Worm (Caenorhabditis elegans): ENCODE measurements around the gene snai-1.
A peak's percentile ranks its signal among the peaks of the same experiment; 100 is the strongest.

Gene snai-1

DNA sequence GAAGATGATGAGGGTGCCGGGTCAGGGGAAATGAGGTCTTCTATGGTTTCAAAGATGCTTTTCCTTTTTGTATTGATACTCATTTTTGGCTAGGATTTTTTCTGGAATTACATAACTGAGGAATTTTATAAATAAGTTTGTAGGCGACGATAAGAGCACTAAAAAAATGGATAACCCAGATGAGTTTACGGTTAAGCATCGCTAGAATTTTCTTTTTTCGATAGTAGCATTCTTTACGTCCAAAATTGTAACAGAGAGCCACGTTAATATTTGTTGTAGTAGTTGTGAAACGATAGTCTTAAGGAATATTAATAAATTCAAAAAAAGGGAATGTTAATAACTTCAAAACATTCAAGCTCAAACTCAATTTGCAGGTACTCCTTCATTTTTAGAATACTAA is at the start of gene snai-1:
TSS of gene snai-1 (minus strand) at position 101 of the 400 bp plus-strand sequence.
- TF ChIP-seq mbf-1 (tag; optimal IDR thresholded peaks at IDR 0.05): no peak
- TF ChIP-seq ztf-11 (tag; optimal IDR thresholded peaks at IDR 0.05): no peak
- no peak for TF ChIP-seq nhr-12 (tag; optimal IDR thresholded peaks at IDR 0.05)
- TF ChIP-seq sem-4 (tag; optimal IDR thresholded peaks at IDR 0.05): no peak
- TF ChIP-seq unc-62 (GFP tag; optimal IDR thresholded peaks at IDR 0.05): no peak
- no peak for TF ChIP-seq unc-55 (GFP tag; optimal IDR thresholded peaks at IDR 0.05)
- TF ChIP-seq peb-1 (tag; optimal IDR thresholded peaks at IDR 0.05): no peak
- no peak for TF ChIP-seq nhr-77 (tag; optimal IDR thresholded peaks at IDR 0.05)
- TF ChIP-seq nhr-6 (tag; optimal IDR thresholded peaks at IDR 0.05): no peak
- TF ChIP-seq egl-27 (tag; optimal IDR thresholded peaks at IDR 0.05): no peak
- no peak for TF ChIP-seq lin-11 (tag; optimal IDR thresholded peaks at IDR 0.05)
- TF ChIP-seq nhr-21 (tag; optimal IDR thresholded peaks at IDR 0.05): no peak
- no peak for TF ChIP-seq nhr-237 (tag; optimal IDR thresholded peaks at IDR 0.05)
- TF ChIP-seq elt-1 (tag; optimal IDR thresholded peaks at IDR 0.05): no peak

- TF ChIP-seq nhr-25 (tag; optimal IDR thresholded peaks at IDR 0.05): no peak
- no peak for TF ChIP-seq nhr-237 (tag; optimal IDR thresholded peaks at IDR 0.05)
Measured at ce11 chrIV:343279-343678, 29.8 kb upstream of the snai-1 start.

DNA sequence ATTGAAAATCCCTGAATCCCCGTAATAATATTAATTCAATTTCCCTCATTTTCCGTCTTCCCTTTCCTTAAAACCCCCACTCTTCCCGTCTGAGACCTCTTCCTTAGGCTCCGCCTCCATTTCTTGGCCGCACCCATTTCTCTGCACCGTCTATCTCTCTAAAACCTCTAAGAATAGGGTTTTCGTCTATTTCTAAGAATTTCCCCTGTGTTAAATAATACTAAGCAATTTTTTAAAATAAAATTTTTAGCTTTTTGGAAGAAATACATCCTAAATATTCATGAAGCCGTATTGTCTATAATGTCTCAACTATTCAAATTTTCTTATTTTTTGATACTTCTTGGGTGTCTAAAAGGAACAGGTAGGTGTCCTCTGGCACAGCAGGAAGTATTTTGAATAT is 26.0 kb upstream of the snai-1 start, which contains the start of gene cdh-8:
TSS of gene cdh-8 (plus strand) at position 301 of the 400 bp plus-strand sequence.
- TF ChIP-seq elt-3 (tag; optimal IDR thresholded peaks at IDR 0.05) (no peak), nhr-77 (tag; optimal IDR thresholded peaks at IDR 0.05) (no peak), zag-1 (tag; optimal IDR thresholded peaks at IDR 0.05) (no peak)

ce11 chrIV:338192-338831 is 24.8 kb upstream of the snai-1 start:
- TF ChIP-seq unc-39 (tag; optimal IDR thresholded peaks at IDR 0.05) (no peak), sem-4 (tag; optimal IDR thresholded peaks at IDR 0.05) (no peak), lsy-2 (tag; optimal IDR thresholded peaks at IDR 0.05) (no peak), ztf-4 (tag; optimal IDR thresholded peaks at IDR 0.05) (no peak), nhr-237 (tag; optimal IDR thresholded peaks at IDR 0.05) (no peak), mbf-1 (tag; optimal IDR thresholded peaks at IDR 0.05) (no peak), nhr-21 (tag; optimal IDR thresholded peaks at IDR 0.05) (no peak), elt-1 (tag; optimal IDR thresholded peaks at IDR 0.05) (no peak), R02D3.7 (tag; optimal IDR thresholded peaks at IDR 0.05) (no peak), mab-5 (tag; optimal IDR thresholded peaks at IDR 0.05) (no peak), snpc-4 (tag; optimal IDR thresholded peaks at IDR 0.05) (no peak), zag-1 (tag; optimal IDR thresholded peaks at IDR 0.05) (no peak), ceh-82 (tag; optimal IDR thresholded peaks at IDR 0.05) (no peak)

DNA sequence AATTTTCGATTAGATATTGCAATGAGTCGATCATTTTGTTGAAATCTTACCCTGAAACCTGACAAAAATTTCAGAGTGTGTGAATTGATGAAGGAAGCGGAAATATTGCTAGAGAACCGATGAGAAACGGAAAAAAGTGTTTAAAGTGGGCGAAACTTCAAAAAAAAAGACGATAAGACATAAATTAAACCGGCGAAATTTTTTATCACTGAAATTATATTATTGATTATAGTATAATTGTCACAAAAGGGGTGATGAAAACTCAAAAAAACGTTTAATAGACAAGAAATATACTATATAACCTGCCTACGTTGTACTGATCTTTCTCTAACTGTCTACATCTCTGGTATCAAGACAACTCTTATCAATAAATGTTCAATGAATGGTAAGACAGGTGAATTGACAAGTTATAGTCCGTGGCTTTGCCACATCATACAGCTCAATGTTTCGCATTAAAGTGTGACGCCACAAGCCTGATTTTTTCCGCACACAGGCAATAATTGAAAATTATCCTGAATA is 23.7 kb upstream of the snai-1 start, which contains the start of gene pxmp-4:
TSS of gene pxmp-4 (minus strand) at position 51 of the 519 bp plus-strand sequence.
- TF ChIP-seq mdl-1 (tag; optimal IDR thresholded peaks at IDR 0.05) (no peak), ztf-11 (tag; optimal IDR thresholded peaks at IDR 0.05) (no peak), sem-4 (tag; optimal IDR thresholded peaks at IDR 0.05) (no peak), nhr-12 (tag; optimal IDR thresholded peaks at IDR 0.05) (no peak), peb-1 (tag; optimal IDR thresholded peaks at IDR 0.05) (no peak), lin-39 (tag; optimal IDR thresholded peaks at IDR 0.05) (no peak), fos-1 (tag; optimal IDR thresholded peaks at IDR 0.05) (peak; percentile 52)

DNA sequence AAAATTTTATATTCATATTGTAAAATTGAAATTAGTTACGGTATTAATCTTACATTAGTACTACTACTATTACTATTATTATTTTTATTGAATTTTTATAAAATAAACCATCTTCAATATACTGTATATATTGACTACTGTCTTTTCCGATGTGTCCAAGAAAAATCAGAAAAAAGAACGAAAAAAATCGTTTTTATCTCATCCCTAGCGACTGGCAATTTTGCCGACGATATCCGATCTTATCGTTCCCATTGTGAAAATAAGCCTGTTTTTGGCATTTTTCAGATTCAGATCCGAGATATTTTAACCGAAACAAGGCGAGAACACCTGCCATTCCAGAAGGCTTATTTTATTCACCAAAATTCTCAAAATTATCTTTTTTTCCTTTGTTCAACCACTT is 17.0 kb upstream of the snai-1 start, which contains the start of gene F18F11.4:
TSS of gene F18F11.4 (plus strand) at position 301 of the 400 bp plus-strand sequence.
- TF ChIP-seq gmeb-1 (tag; optimal IDR thresholded peaks at IDR 0.05): no peak

- TF ChIP-seq crh-2 (tag; optimal IDR thresholded peaks at IDR 0.05) (no peak), egl-27 (tag; optimal IDR thresholded peaks at IDR 0.05) (peak; percentile 33), peb-1 (tag; optimal IDR thresholded peaks at IDR 0.05) (no peak), C34F6.9 (tag; optimal IDR thresholded peaks at IDR 0.05) (no peak), ztf-11 (tag; optimal IDR thresholded peaks at IDR 0.05) (no peak)
Measured at ce11 chrIV:326564-327070, 13.1 kb upstream of the snai-1 start, which contains the start of gene col-101. TSS of gene col-101 (minus strand) at chrIV:327020.

All from whole organism, L2 larva.